Fruit fly (Drosophila melanogaster) whole organism, embryonic: Measurements from ENCODE around the gene His3.3B.
A peak's percentile ranks its signal among the peaks of the same experiment; 100 is the strongest.

ENCODE experiments used
- B-H2 ChIP-seq: fragments of 200-800 bp; sonication (Bioruptor generic); optimal IDR thresholded peaks from 2 replicates; lab custom pipeline; 2018; ENCODE audit warnings: missing biosample characterization, mild to moderate bottlenecking, missing genetic modification characterization
- Bteb2 ChIP-seq: fragments of 200-800 bp; sonication (Bioruptor generic); optimal IDR thresholded peaks from 2 replicates; lab custom pipeline; 2016; ENCODE audit warnings: missing biosample characterization, missing genetic modification characterization
- CG1024 ChIP-seq: fragments of 200-800 bp; sonication (Bioruptor generic); IDR thresholded peaks from 2 replicates; pipeline ENCODE4 v1.3.6; 2022; ENCODE audit warnings: missing biosample characterization, missing genetic modification characterization
- CG10462 ChIP-seq: fragments of 200-800 bp; sonication (Bioruptor generic); optimal IDR thresholded peaks from 2 replicates; lab custom pipeline; 2016; ENCODE audit warnings: missing biosample characterization, missing genetic modification characterization
- CG11093 ChIP-seq: fragments of 200-800 bp; sonication (Bioruptor generic); IDR thresholded peaks from 3 replicates; pipeline ENCODE4 v1.3.6; 2022; ENCODE audit warnings: missing biosample characterization, missing genetic modification characterization
- CG11560 ChIP-seq: fragments of 200-800 bp; sonication (Bioruptor generic); IDR thresholded peaks from 3 replicates; pipeline ENCODE4 v1.3.6; 2022; ENCODE audit warnings: missing biosample characterization, missing genetic modification characterization
- CG12942 ChIP-seq: fragments of 200-800 bp; sonication (Bioruptor generic); optimal IDR thresholded peaks from 3 replicates; lab custom pipeline; 2016; ENCODE audit warnings: missing biosample characterization, missing genetic modification characterization
- CG1602 ChIP-seq: fragments of 200-800 bp; sonication (Bioruptor generic); optimal IDR thresholded peaks from 3 replicates; lab custom pipeline; 2016; ENCODE audit warnings: missing biosample characterization, missing genetic modification characterization
- CG18476 ChIP-seq: fragments of 200-800 bp; sonication (Bioruptor generic); optimal IDR thresholded peaks from 2 replicates; lab custom pipeline; 2016; ENCODE audit warnings: missing biosample characterization, mild to moderate bottlenecking, missing genetic modification characterization
- CG2889 ChIP-seq: fragments of 200-800 bp; sonication (Bioruptor generic); IDR thresholded peaks from 3 replicates; pipeline ENCODE4 v1.3.6; 2022; ENCODE audit warnings: missing biosample characterization, missing genetic modification characterization
- CG3065 ChIP-seq: fragments of 200-800 bp; sonication (Bioruptor generic); optimal IDR thresholded peaks from 2 replicates; lab custom pipeline; 2016; ENCODE audit warnings: missing biosample characterization, missing genetic modification characterization
- CG32767 ChIP-seq: fragments of 200-800 bp; sonication (Bioruptor generic); IDR thresholded peaks from 2 replicates; pipeline ENCODE4 v1.3.6; 2022; ENCODE audit warnings: missing biosample characterization, missing genetic modification characterization
- CG34224 ChIP-seq: fragments of 200-800 bp; sonication (Bioruptor generic); IDR thresholded peaks from 3 replicates; pipeline ENCODE4 v1.3.6; 2022; ENCODE audit warnings: missing biosample characterization, missing genetic modification characterization; ENCODE audit not compliant: partially characterized antibody
- CG4730 ChIP-seq: fragments of 200-800 bp; sonication (Bioruptor generic); IDR thresholded peaks from 2 replicates; pipeline ENCODE4 v1.3.6; 2022; ENCODE audit warnings: missing biosample characterization, missing genetic modification characterization
- CG6175 ChIP-seq: fragments of 200-800 bp; sonication (Bioruptor generic); IDR thresholded peaks from 3 replicates; pipeline ENCODE4 v1.3.6; 2022; ENCODE audit warnings: missing biosample characterization, missing genetic modification characterization
- CG6689 ChIP-seq: fragments of 200-800 bp; sonication (Bioruptor generic); IDR thresholded peaks from 2 replicates; pipeline ENCODE4 v1.3.6; 2022; ENCODE audit warnings: missing biosample characterization, missing genetic modification characterization
- CG6791 ChIP-seq: fragments of 200-800 bp; sonication (Bioruptor generic); IDR thresholded peaks from 3 replicates; pipeline ENCODE4 v1.3.6; 2022; ENCODE audit warnings: missing biosample characterization, missing genetic modification characterization; ENCODE audit not compliant: partially characterized antibody
- CG9817 ChIP-seq: fragments of 200-800 bp; sonication (Bioruptor generic); optimal IDR thresholded peaks from 2 replicates; lab custom pipeline; 2018; ENCODE audit warnings: missing biosample characterization, mild to moderate bottlenecking, missing genetic modification characterization, moderate library complexity
- CG9932 ChIP-seq: fragments of 200-800 bp; sonication (Bioruptor generic); IDR thresholded peaks from 2 replicates; pipeline ENCODE4 v1.3.6; 2022; ENCODE audit warnings: missing biosample characterization, missing genetic modification characterization
- CoRest ChIP-seq: fragments of 200-800 bp; sonication (Bioruptor generic); optimal IDR thresholded peaks from 3 replicates; lab custom pipeline; 2018; ENCODE audit warnings: missing biosample characterization, mild to moderate bottlenecking, missing genetic modification characterization, moderate library complexity
- Dll ChIP-seq: fragments of 200-800 bp; sonication (Bioruptor generic); IDR thresholded peaks from 4 replicates; pipeline ENCODE4 v1.3.6; 2022; ENCODE audit warnings: missing biosample characterization, missing genetic modification characterization; ENCODE audit not compliant: partially characterized antibody
- Doc2 ChIP-seq: fragments of 200-800 bp; sonication (Bioruptor generic); IDR thresholded peaks from 2 replicates; pipeline ENCODE4 v1.3.6; 2022; ENCODE audit warnings: missing biosample characterization, missing genetic modification characterization
- E2f1 ChIP-seq: fragments of 200-800 bp; sonication (Bioruptor generic); IDR thresholded peaks from 2 replicates; pipeline ENCODE4 v1.3.6; 2022; ENCODE audit warnings: missing biosample characterization, missing genetic modification characterization
- Ets97D ChIP-seq: fragments of 200-800 bp; sonication (Bioruptor generic); optimal IDR thresholded peaks from 3 replicates; lab custom pipeline; 2016; ENCODE audit warnings: missing biosample characterization, missing genetic modification characterization
- Fer2 ChIP-seq: fragments of 200-800 bp; sonication (Bioruptor generic); optimal IDR thresholded peaks from 2 replicates; lab custom pipeline; 2018; ENCODE audit warnings: missing biosample characterization, mild to moderate bottlenecking, missing genetic modification characterization, moderate library complexity
- H15 ChIP-seq: fragments of 200-800 bp; sonication (Bioruptor generic); IDR thresholded peaks from 3 replicates; pipeline ENCODE4 v1.3.6; 2022; ENCODE audit warnings: missing biosample characterization, missing genetic modification characterization
- HmgD ChIP-seq: fragments of 200-800 bp; sonication (Bioruptor generic); optimal IDR thresholded peaks from 3 replicates; lab custom pipeline; 2016; ENCODE audit warnings: missing biosample characterization, missing genetic modification characterization
- Myb ChIP-seq: fragments of 200-800 bp; sonication (Bioruptor generic); optimal IDR thresholded peaks from 2 replicates; lab custom pipeline; 2016; ENCODE audit warnings: missing biosample characterization, missing genetic modification characterization
- Opbp ChIP-seq: fragments of 200-800 bp; sonication (Bioruptor generic); IDR thresholded peaks from 3 replicates; pipeline ENCODE4 v1.3.6; 2022; ENCODE audit warnings: missing biosample characterization, missing genetic modification characterization; ENCODE audit not compliant: partially characterized antibody
- Rfx ChIP-seq: fragments of 200-800 bp; sonication (Bioruptor generic); IDR thresholded peaks from 2 replicates; pipeline ENCODE4 v1.3.6; 2022; ENCODE audit warnings: missing biosample characterization, missing genetic modification characterization
- Six4 ChIP-seq: fragments of 200-800 bp; sonication (Bioruptor generic); optimal IDR thresholded peaks from 2 replicates; lab custom pipeline; 2016; ENCODE audit warnings: missing biosample characterization, missing genetic modification characterization
- Tbp ChIP-seq: fragments of >200 bp; optimal IDR thresholded peaks from 2 replicates; lab custom pipeline; 2018; ENCODE audit warnings: missing biosample characterization, missing genetic modification characterization
- ac ChIP-seq: fragments of 200-800 bp; sonication (Bioruptor generic); optimal IDR thresholded peaks from 3 replicates; lab custom pipeline; 2017; ENCODE audit warnings: missing biosample characterization, mild to moderate bottlenecking, missing genetic modification characterization
- ase ChIP-seq: fragments of 200-800 bp; sonication (Bioruptor generic); IDR thresholded peaks from 3 replicates; pipeline ENCODE4 v1.3.6; 2022; ENCODE audit warnings: missing biosample characterization, missing genetic modification characterization
- ash1 ChIP-seq: fragments of 200-800 bp; sonication (Bioruptor generic); optimal IDR thresholded peaks from 2 replicates; lab custom pipeline; 2018; ENCODE audit warnings: missing biosample characterization, mild to moderate bottlenecking, missing genetic modification characterization
- disco-r ChIP-seq: fragments of 200-800 bp; sonication (Bioruptor generic); optimal IDR thresholded peaks from 2 replicates; lab custom pipeline; 2016; ENCODE audit warnings: missing biosample characterization, missing genetic modification characterization
- dysf ChIP-seq: fragments of 200-800 bp; sonication (Bioruptor generic); IDR thresholded peaks from 3 replicates; pipeline ENCODE4 v1.3.6; 2022; ENCODE audit warnings: missing biosample characterization, missing genetic modification characterization
- ftz-f1 ChIP-seq: fragments of 200-800 bp; sonication (Bioruptor generic); optimal IDR thresholded peaks from 2 replicates; lab custom pipeline; 2016; ENCODE audit warnings: missing biosample characterization, missing genetic modification characterization
- gcm2 ChIP-seq: fragments of 200-800 bp; sonication (Bioruptor generic); optimal IDR thresholded peaks from 2 replicates; lab custom pipeline; 2016; ENCODE audit warnings: missing biosample characterization, missing genetic modification characterization
- gem ChIP-seq: fragments of 200-800 bp; sonication (Bioruptor generic); optimal IDR thresholded peaks from 2 replicates; lab custom pipeline; 2019; ENCODE audit warnings: missing biosample characterization, mild to moderate bottlenecking, missing genetic modification characterization, moderate library complexity
- gfzf ChIP-seq: fragments of 200-800 bp; sonication (Bioruptor generic); optimal IDR thresholded peaks from 2 replicates; lab custom pipeline; 2016; ENCODE audit warnings: missing biosample characterization, mild to moderate bottlenecking, missing genetic modification characterization, moderate library complexity
- gsb ChIP-seq: fragments of 200-800 bp; sonication (Bioruptor generic); IDR thresholded peaks from 2 replicates; pipeline ENCODE4 v1.3.6; 2022; ENCODE audit warnings: missing biosample characterization, missing genetic modification characterization
- inv ChIP-seq: fragments of 200-800 bp; sonication (Bioruptor generic); IDR thresholded peaks from 2 replicates; pipeline ENCODE4 v1.3.6; 2022; ENCODE audit warnings: missing biosample characterization, missing genetic modification characterization; ENCODE audit not compliant: partially characterized antibody
- jumu ChIP-seq: fragments of 200-800 bp; sonication (Bioruptor generic); optimal IDR thresholded peaks from 3 replicates; lab custom pipeline; 2016; ENCODE audit warnings: missing biosample characterization, missing genetic modification characterization
- lbe ChIP-seq: fragments of 200-800 bp; sonication (Bioruptor generic); optimal IDR thresholded peaks from 2 replicates; lab custom pipeline; 2016; ENCODE audit warnings: missing biosample characterization, mild to moderate bottlenecking, missing genetic modification characterization
- peb ChIP-seq: fragments of 200-800 bp; sonication (Bioruptor generic); IDR thresholded peaks from 2 replicates; pipeline ENCODE4 v1.3.6; 2022; ENCODE audit warnings: missing biosample characterization, missing genetic modification characterization
- phol ChIP-seq: fragments of 200-800 bp; sonication (Bioruptor generic); optimal IDR thresholded peaks from 3 replicates; lab custom pipeline; 2018; ENCODE audit warnings: missing biosample characterization, mild to moderate bottlenecking, missing genetic modification characterization, moderate library complexity
- sens-2 ChIP-seq: fragments of 200-800 bp; sonication (Bioruptor generic); IDR thresholded peaks from 2 replicates; pipeline ENCODE4 v1.3.6; 2022; ENCODE audit warnings: missing biosample characterization, missing genetic modification characterization
- sna ChIP-seq: fragments of 200-800 bp; sonication (Bioruptor generic); IDR thresholded peaks from 2 replicates; pipeline ENCODE4 v1.3.6; 2022; ENCODE audit warnings: missing biosample characterization, missing genetic modification characterization; ENCODE audit not compliant: partially characterized antibody
- tap ChIP-seq: fragments of 200-800 bp; optimal IDR thresholded peaks from 3 replicates; lab custom pipeline; 2019; ENCODE audit warnings: missing biosample characterization, mild to moderate bottlenecking, missing genetic modification characterization, moderate library complexity
- tio ChIP-seq: fragments of 200-800 bp; sonication (Bioruptor generic); optimal IDR thresholded peaks from 2 replicates; lab custom pipeline; 2017; ENCODE audit warnings: missing biosample characterization, missing genetic modification characterization, inconsistent platforms
- unc-4 ChIP-seq: fragments of 200-800 bp; sonication (Bioruptor generic); IDR thresholded peaks from 2 replicates; pipeline ENCODE4 v1.3.6; 2022; ENCODE audit warnings: missing biosample characterization, missing genetic modification characterization; ENCODE audit not compliant: partially characterized antibody

His3.3B gene

dm6 chrX:9106775-9107283, 49.6 kb downstream of the His3.3B start, which contains the start of gene Arfrp1 (continued):
- TF ChIP-seq lbe (GFP tag; lab: Kevin White, UChicago) (no peak), ase (GFP tag; lab: Robert Waterston, UW) (no peak), CG1602 (GFP tag; lab: Kevin White, UChicago) (peak; percentile 15), Myb (GFP tag; lab: Kevin White, UChicago) (no peak), Doc2 (GFP tag; lab: Robert Waterston, UW) (no peak), ftz-f1 (GFP tag; lab: Kevin White, UChicago) (no peak), gsb (GFP tag; lab: Robert Waterston, UW) (no peak), gem (tag; lab: Kevin White, UChicago) (no peak), CG2889 (GFP tag; lab: Robert Waterston, UW) (no peak), ash1 (GFP tag; lab: Kevin White, UChicago) (no peak), Dll (GFP tag; lab: Robert Waterston, UW) (peak; percentile 83), ac (GFP tag; lab: Kevin White, UChicago) (no peak), sna (GFP tag; lab: Robert Waterston, UW) (peak; percentile 55), Tbp (GFP tag; lab: Kevin White, UChicago) (no peak), HmgD (GFP tag; lab: Kevin White, UChicago) (no peak), CG18476 (GFP tag; lab: Kevin White, UChicago) (no peak), gfzf (no peak), CG6689 (GFP tag; lab: Robert Waterston, UW) (0 out of 2 replicates have a peak, but pooled peaks have one; percentile 10), unc-4 (GFP tag; lab: Robert Waterston, UW) (peak; percentile 75), CG6175 (GFP tag; lab: Robert Waterston, UW) (no peak), phol (tag; lab: Kevin White, UChicago) (peak; percentile 29), CG11093 (GFP tag; lab: Robert Waterston, UW) (no peak), Six4 (GFP tag; lab: Kevin White, UChicago) (no peak), sens-2 (GFP tag; lab: Robert Waterston, UW) (no peak), peb (no peak), CG1024 (no peak), CG9817 (tag; lab: Kevin White, UChicago) (peak; percentile 21), H15 (GFP tag; lab: Robert Waterston, UW) (no peak), Ets97D (GFP tag; lab: Kevin White, UChicago) (peak; percentile 23), dysf (0 out of 3 replicates have a peak, but pooled peaks have one; percentile 22), CG11560 (tag; lab: Robert Waterston, UW) (0 out of 3 replicates have a peak, but pooled peaks have one; percentile 11), jumu (no peak), CG10462 (GFP tag; lab: Kevin White, UChicago) (no peak), tap (no peak), CG9932 (GFP tag; lab: Robert Waterston, UW) (peak; percentile 59), Fer2 (tag; lab: Kevin White, UChicago) (peak; percentile 6), CG4730 (GFP tag; lab: Robert Waterston, UW) (no peak), B-H2 (GFP tag; lab: Kevin White, UChicago) (no peak), E2f1 (GFP tag; lab: Robert Waterston, UW) (no peak), CG34224 (GFP tag; lab: Robert Waterston, UW) (peak; percentile 79), CG6791 (GFP tag; lab: Robert Waterston, UW) (peak; percentile 76), tio (GFP tag; lab: Kevin White, UChicago) (no peak), CG32767 (GFP tag; lab: Robert Waterston, UW) (no peak), inv (peak; percentile 75), Rfx (GFP tag; lab: Robert Waterston, UW) (peak; percentile 33), gcm2 (GFP tag; lab: Kevin White, UChicago) (no peak), disco-r (GFP tag; lab: Kevin White, UChicago) (peak; percentile 11), Bteb2 (GFP tag; lab: Kevin White, UChicago) (no peak), Opbp (GFP tag; lab: Robert Waterston, UW) (peak; percentile 90), CoRest (tag; lab: Kevin White, UChicago) (peak; percentile 12), CG3065 (no peak), CG12942 (GFP tag; lab: Kevin White, UChicago) (no peak)
